Worm (Caenorhabditis elegans): ENCODE measurements around the gene oac-42.

The oac-42 gene

DNA sequence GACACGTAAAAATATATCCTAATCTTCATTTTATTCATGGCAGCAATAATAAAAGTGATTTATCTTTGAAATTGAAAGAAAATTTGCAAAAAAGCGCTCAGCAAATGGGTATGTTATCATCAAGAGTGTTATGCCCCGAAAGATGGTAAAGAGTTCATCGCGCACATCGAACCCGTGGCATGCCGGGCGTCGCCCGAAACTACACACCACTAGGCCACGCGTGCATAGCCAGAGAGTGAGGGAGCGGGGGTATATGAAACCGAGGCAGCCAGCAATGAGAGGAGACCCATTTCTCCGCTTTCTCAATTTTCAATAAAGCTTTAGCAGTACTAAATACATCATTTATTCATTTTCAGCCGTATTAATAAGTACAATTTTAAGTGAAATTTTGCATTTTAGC is 10.8 kb downstream of the oac-42 start (continued):
- TF ChIP-seq R02D3.7 (tag; optimal IDR thresholded peaks at IDR 0.05) (no peak), F44E2.7 (GFP tag; IDR thresholded peaks at IDR 0.05) (peak; percentile 99), spr-3 (GFP tag; optimal IDR thresholded peaks at IDR 0.05) (peak; percentile 91), php-3 (GFP tag; IDR thresholded peaks at IDR 0.05) (peak; percentile 91), nhr-111 (GFP tag; optimal IDR thresholded peaks at IDR 0.05) (peak; percentile 97), lin-15B (tag; optimal IDR thresholded peaks at IDR 0.05) (no peak), F37D6.2 (tag; optimal IDR thresholded peaks at IDR 0.05) (peak; percentile 59), egl-43 (GFP tag; IDR thresholded peaks at IDR 0.05) (peak; percentile 99), egl-27 (tag; optimal IDR thresholded peaks at IDR 0.05) (no peak), ZK546.5 (tag; optimal IDR thresholded peaks at IDR 0.05) (no peak), unc-130 (GFP tag; optimal IDR thresholded peaks at IDR 0.05) (peak; percentile 84), attf-4 (tag; optimal IDR thresholded peaks at IDR 0.05) (no peak), D1046.2 (GFP tag; IDR thresholded peaks at IDR 0.05) (peak; percentile 96), fos-1 (tag; optimal IDR thresholded peaks at IDR 0.05) (no peak), lsy-2 (tag; optimal IDR thresholded peaks at IDR 0.05) (peak in 1 of 2 experiments; percentile 42), T26A8.4 (GFP tag; IDR thresholded peaks at IDR 0.05) (peak; percentile 94), mdl-1 (tag; optimal IDR thresholded peaks at IDR 0.05) (peak in 1 of 2 experiments; percentile 2), fkh-10 (GFP tag; optimal IDR thresholded peaks at IDR 0.05) (no peak), saeg-2 (GFP tag; IDR thresholded peaks at IDR 0.05) (peak; percentile 90), nhr-76 (tag; optimal IDR thresholded peaks at IDR 0.05) (no peak), ceh-20 (GFP tag; IDR thresholded peaks at IDR 0.05) (peak; percentile 69), lin-1 (GFP tag; IDR thresholded peaks at IDR 0.05) (peak; percentile 90), dmd-9 (GFP tag; IDR thresholded peaks at IDR 0.05) (peak; percentile 85), lin-29 (GFP tag; IDR thresholded peaks at IDR 0.05) (peak; percentile 84), mep-1 (tag; optimal IDR thresholded peaks at IDR 0.05) (no peak), daf-8 (GFP tag; IDR thresholded peaks at IDR 0.05) (peak; percentile 94), daf-19 (GFP tag; conservative IDR thresholded peaks at IDR 0.05) (peak; percentile 96), ceh-28 (tag; optimal IDR thresholded peaks at IDR 0.05) (no peak), mdt-29 (GFP tag; IDR thresholded peaks at IDR 0.05) (peak; percentile 88), nhr-237 (tag; optimal IDR thresholded peaks at IDR 0.05) (no peak), arid-1 (GFP tag; conservative IDR thresholded peaks at IDR 0.05) (peak; percentile 97), jun-1 (tag; optimal IDR thresholded peaks at IDR 0.05) (peak; percentile 78), duxl-1 (tag; optimal IDR thresholded peaks at IDR 0.05; ENCODE audit: poor library complexity) (peak; percentile 90), tag-97 (GFP tag; IDR thresholded peaks at IDR 0.05) (0 out of 2 replicates have a peak, but pooled peaks have one; percentile 45), sdz-12 (GFP tag; optimal IDR thresholded peaks at IDR 0.05) (peak; percentile 97), F26F4.8 (GFP tag; conservative IDR thresholded peaks at IDR 0.05) (peak; percentile 98), ceh-82 (tag; optimal IDR thresholded peaks at IDR 0.05) (no peak), zfp-3 (GFP tag; conservative IDR thresholded peaks at IDR 0.05) (peak; percentile 77), nhr-28 (tag; optimal IDR thresholded peaks at IDR 0.05) (peak; percentile 52), zip-11 (GFP tag; IDR thresholded peaks at IDR 0.05) (peak; percentile 85), ceh-62 (tag; optimal IDR thresholded peaks at IDR 0.05) (no peak), aha-1 (tag) (peak; percentile 64), nhr-102 (tag; optimal IDR thresholded peaks at IDR 0.05) (no peak), snpc-1.2 (GFP tag; IDR thresholded peaks at IDR 0.05) (peak; percentile 92), lin-38 (GFP tag; IDR thresholded peaks at IDR 0.05) (peak; percentile 90), unc-62 (GFP tag; optimal IDR thresholded peaks at IDR 0.05 in 1 of 2) (no peak), unc-62 (tag; optimal IDR thresholded peaks at IDR 0.05) (peak; percentile 54), mxl-3 (GFP tag; optimal IDR thresholded peaks at IDR 0.05) (peak; percentile 89), ceh-44 (GFP tag; IDR thresholded peaks at IDR 0.05) (peak; percentile 97), unc-39 (tag; optimal IDR thresholded peaks at IDR 0.05) (no peak), Y48G9A.11 (GFP tag; IDR thresholded peaks at IDR 0.05) (peak; percentile 91), pha-4 (GFP tag; IDR thresholded peaks at IDR 0.05) (peak; percentile 97), pha-4 (tag; optimal IDR thresholded peaks at IDR 0.05) (no peak)
